Fruit fly (Drosophila melanogaster) whole organism, embryonic: Measurements from ENCODE around the gene Atg8b.

ENCODE experiments used
- Aef1 ChIP-seq: fragments of 200-800 bp; sonication (Bioruptor generic); IDR thresholded peaks from 3 replicates; pipeline ENCODE4 v1.3.6; 2022; ENCODE audit warnings: missing biosample characterization, missing genetic modification characterization
- CG10431 ChIP-seq: fragments of 200-800 bp; sonication (Bioruptor generic); optimal IDR thresholded peaks from 3 replicates; lab custom pipeline; 2018; ENCODE audit warnings: missing biosample characterization, mild to moderate bottlenecking, missing genetic modification characterization
- CG11093 ChIP-seq: fragments of 200-800 bp; sonication (Bioruptor generic); IDR thresholded peaks from 3 replicates; pipeline ENCODE4 v1.3.6; 2022; ENCODE audit warnings: missing biosample characterization, missing genetic modification characterization
- CG14710 ChIP-seq: fragments of 200-800 bp; sonication (Bioruptor generic); optimal IDR thresholded peaks from 3 replicates; lab custom pipeline; 2019; ENCODE audit warnings: missing biosample characterization, mild to moderate bottlenecking, missing genetic modification characterization, moderate library complexity
- CG17186 ChIP-seq: fragments of 200-800 bp; sonication (Bioruptor generic); optimal IDR thresholded peaks from 3 replicates; lab custom pipeline; 2017; ENCODE audit warnings: missing biosample characterization, missing genetic modification reagents, missing genetic modification characterization
- CG18599 ChIP-seq: fragments of 200-800 bp; sonication (Bioruptor generic); optimal IDR thresholded peaks from 3 replicates; lab custom pipeline; 2017; ENCODE audit warnings: missing biosample characterization, missing genetic modification characterization, mild to moderate bottlenecking, moderate library complexity, missing genetic modification reagents
- CG2712 ChIP-seq: fragments of 200-800 bp; optimal IDR thresholded peaks from 3 replicates; lab custom pipeline; 2019; ENCODE audit warnings: missing biosample characterization, mild to moderate bottlenecking, missing genetic modification characterization, moderate library complexity
- CG32772 ChIP-seq: fragments of 200-800 bp; sonication (Bioruptor generic); IDR thresholded peaks from 2 replicates; pipeline ENCODE4 v1.3.6; 2022; ENCODE audit warnings: missing biosample characterization, missing genetic modification characterization
- CG33213 ChIP-seq: fragments of 200-800 bp; sonication (Bioruptor generic); optimal IDR thresholded peaks from 3 replicates; lab custom pipeline; 2016; ENCODE audit warnings: missing biosample characterization, missing genetic modification characterization
- CG3407 ChIP-seq: fragments of 200-800 bp; sonication (Bioruptor generic); optimal IDR thresholded peaks from 2 replicates; lab custom pipeline; 2018; ENCODE audit warnings: missing biosample characterization, mild to moderate bottlenecking, missing genetic modification characterization
- CG4617 ChIP-seq: fragments of 200-800 bp; sonication (Bioruptor generic); optimal IDR thresholded peaks from 3 replicates; lab custom pipeline; 2016; ENCODE audit warnings: missing biosample characterization, missing genetic modification characterization, borderline replicate concordance
- CG6854 ChIP-seq: fragments of 200-800 bp; sonication (Bioruptor generic); optimal IDR thresholded peaks from 3 replicates; lab custom pipeline; 2017; ENCODE audit warnings: missing biosample characterization, mild to moderate bottlenecking, missing genetic modification characterization
- CG7556 ChIP-seq: fragments of 200-800 bp; sonication (Bioruptor generic); optimal IDR thresholded peaks from 2 replicates; lab custom pipeline; 2017; ENCODE audit warnings: missing biosample characterization, mild to moderate bottlenecking, missing genetic modification characterization
- CG8290 ChIP-seq, 3 experiments: fragments of 200-800 bp; sonication (Bioruptor generic); optimal IDR thresholded peaks; 2 replicates each; lab custom pipeline; 2016 to 2019; ENCODE audit warnings: missing biosample characterization in 3 of 3, missing genetic modification characterization in 3 of 3, mild to moderate bottlenecking in 2 of 3, moderate library complexity in 1 of 3
- CG8924 ChIP-seq: fragments of 200-800 bp; optimal IDR thresholded peaks from 3 replicates; lab custom pipeline; 2019; ENCODE audit warnings: missing biosample characterization, mild to moderate bottlenecking, missing genetic modification characterization, moderate library complexity
- CG9609 ChIP-seq: fragments of 200-800 bp; sonication (Bioruptor generic); optimal IDR thresholded peaks from 3 replicates; lab custom pipeline; 2016; ENCODE audit warnings: missing biosample characterization, missing genetic modification characterization
- CG9797 ChIP-seq: fragments of 200-800 bp; sonication (Bioruptor generic); optimal IDR thresholded peaks from 3 replicates; lab custom pipeline; 2018; ENCODE audit warnings: missing biosample characterization, mild to moderate bottlenecking, missing genetic modification characterization
- CHES-1-like ChIP-seq: fragments of 200-800 bp; sonication (Bioruptor generic); optimal IDR thresholded peaks from 2 replicates; lab custom pipeline; 2016; ENCODE audit warnings: missing biosample characterization, missing genetic modification characterization
- CoRest ChIP-seq: fragments of 200-800 bp; sonication (Bioruptor generic); optimal IDR thresholded peaks from 3 replicates; lab custom pipeline; 2018; ENCODE audit warnings: missing biosample characterization, mild to moderate bottlenecking, missing genetic modification characterization, moderate library complexity
- Dad ChIP-seq: fragments of 200-800 bp; sonication (Bioruptor generic); optimal IDR thresholded peaks from 3 replicates; lab custom pipeline; 2016; ENCODE audit warnings: missing biosample characterization, missing genetic modification characterization
- Dll ChIP-seq: fragments of 200-800 bp; sonication (Bioruptor generic); IDR thresholded peaks from 4 replicates; pipeline ENCODE4 v1.3.6; 2022; ENCODE audit warnings: missing biosample characterization, missing genetic modification characterization; ENCODE audit not compliant: partially characterized antibody
- Gug ChIP-seq: fragments of 200-800 bp; sonication (Bioruptor generic); IDR thresholded peaks from 4 replicates; pipeline ENCODE4 v1.3.6; 2022; ENCODE audit warnings: missing biosample characterization, missing genetic modification characterization
- H2.0 ChIP-seq: fragments of 200-800 bp; sonication (Bioruptor generic); IDR thresholded peaks from 2 replicates; pipeline ENCODE4 v1.3.6; 2022; ENCODE audit warnings: missing biosample characterization, missing genetic modification characterization
- Max ChIP-seq: fragments of 200-800 bp; sonication (Bioruptor generic); optimal IDR thresholded peaks from 2 replicates; lab custom pipeline; 2016; ENCODE audit warnings: missing biosample characterization, mild to moderate bottlenecking, missing genetic modification characterization
- Med ChIP-seq: fragments of 200-800 bp; sonication (Bioruptor generic); peaks from one replicate; lab custom pipeline; 2016; ENCODE audit warnings: missing biosample characterization, missing genetic modification characterization, mild to moderate bottlenecking, inconsistent platforms, moderate library complexity
- Meics ChIP-seq: fragments of 200-800 bp; sonication (Bioruptor generic); optimal IDR thresholded peaks from 2 replicates; lab custom pipeline; 2017; ENCODE audit warnings: missing biosample characterization, mild to moderate bottlenecking, missing genetic modification characterization
- Pdp1 ChIP-seq, 2 experiments: fragments of 200-800 bp; sonication (Bioruptor generic); optimal IDR thresholded peaks; 3 replicates each; lab custom pipeline; 2016; ENCODE audit warnings: missing biosample characterization in 2 of 2, missing genetic modification characterization in 2 of 2, mild to moderate bottlenecking in 1 of 2, moderate library complexity in 1 of 2
- Side ChIP-seq: fragments of 200-800 bp; sonication (Bioruptor generic); optimal IDR thresholded peaks from 2 replicates; lab custom pipeline; 2016; ENCODE audit warnings: missing biosample characterization, missing genetic modification characterization
- Xbp1 ChIP-seq: fragments of 200-800 bp; sonication (Bioruptor generic); optimal IDR thresholded peaks from 3 replicates; lab custom pipeline; 2016; ENCODE audit warnings: missing biosample characterization, mild to moderate bottlenecking, missing genetic modification characterization
- ap ChIP-seq: fragments of 200-800 bp; sonication (Bioruptor generic); IDR thresholded peaks from 2 replicates; pipeline ENCODE4 v1.3.6; 2022; ENCODE audit warnings: missing biosample characterization, missing genetic modification characterization
- bcd ChIP-seq: fragments of 200-800 bp; sonication (Bioruptor generic); optimal IDR thresholded peaks from 2 replicates; lab custom pipeline; 2017; ENCODE audit warnings: missing biosample characterization, mild to moderate bottlenecking, missing genetic modification characterization
- corto ChIP-seq: fragments of 200-800 bp; sonication (Bioruptor generic); optimal IDR thresholded peaks from 2 replicates; lab custom pipeline; 2016; ENCODE audit warnings: missing biosample characterization, mild to moderate bottlenecking, missing genetic modification characterization, moderate library complexity
- dati ChIP-seq: fragments of 200-800 bp; sonication (Bioruptor generic); IDR thresholded peaks from 2 replicates; pipeline ENCODE4 v1.3.6; 2022; ENCODE audit warnings: missing biosample characterization, missing genetic modification characterization
- dmrt11E ChIP-seq: fragments of 200-800 bp; sonication (Bioruptor generic); optimal IDR thresholded peaks from 3 replicates; lab custom pipeline; 2018; ENCODE audit warnings: missing biosample characterization, mild to moderate bottlenecking, missing genetic modification characterization, moderate library complexity
- dpn ChIP-seq, 2 experiments: fragments of 200-800 bp; sonication (Bioruptor generic); optimal IDR thresholded peaks; 3 replicates each; lab custom pipeline; 2016; ENCODE audit warnings: missing biosample characterization in 2 of 2, missing genetic modification characterization in 2 of 2
- ems ChIP-seq: fragments of 200-800 bp; sonication (Bioruptor generic); optimal IDR thresholded peaks from 3 replicates; lab custom pipeline; 2016; ENCODE audit warnings: missing biosample characterization, missing genetic modification characterization
- fd64A ChIP-seq: fragments of 200-800 bp; sonication (Bioruptor generic); optimal IDR thresholded peaks from 3 replicates; lab custom pipeline; 2018; ENCODE audit warnings: missing biosample characterization, mild to moderate bottlenecking, missing genetic modification characterization
- her ChIP-seq: fragments of 200-800 bp; sonication (Bioruptor generic); optimal IDR thresholded peaks from 2 replicates; lab custom pipeline; 2016; ENCODE audit warnings: missing biosample characterization, missing genetic modification characterization
- lmd ChIP-seq: fragments of 200-800 bp; sonication (Bioruptor generic); IDR thresholded peaks from 2 replicates; pipeline ENCODE4 v1.3.6; 2022; ENCODE audit warnings: missing biosample characterization, missing genetic modification characterization
- nmo ChIP-seq: fragments of 200-800 bp; sonication (Bioruptor generic); optimal IDR thresholded peaks from 2 replicates; lab custom pipeline; 2018; ENCODE audit warnings: missing biosample characterization, mild to moderate bottlenecking, missing genetic modification characterization, moderate library complexity
- oc ChIP-seq: fragments of 200-800 bp; sonication (Bioruptor generic); optimal IDR thresholded peaks from 2 replicates; lab custom pipeline; 2018; ENCODE audit warnings: missing biosample characterization, mild to moderate bottlenecking, missing genetic modification characterization, moderate library complexity
- phol ChIP-seq: fragments of 200-800 bp; sonication (Bioruptor generic); optimal IDR thresholded peaks from 3 replicates; lab custom pipeline; 2018; ENCODE audit warnings: missing biosample characterization, mild to moderate bottlenecking, missing genetic modification characterization, moderate library complexity
- pita ChIP-seq: fragments of 200-800 bp; sonication (Bioruptor generic); optimal IDR thresholded peaks from 2 replicates; lab custom pipeline; 2017; ENCODE audit warnings: missing biosample characterization, mild to moderate bottlenecking, missing genetic modification characterization
- psq ChIP-seq: fragments of 200-800 bp; sonication (Bioruptor generic); optimal IDR thresholded peaks from 2 replicates; lab custom pipeline; 2017; ENCODE audit warnings: missing biosample characterization, missing genetic modification characterization
- pzg ChIP-seq: fragments of 200-800 bp; sonication (Bioruptor generic); optimal IDR thresholded peaks from 3 replicates; lab custom pipeline; 2018; ENCODE audit warnings: missing biosample characterization, mild to moderate bottlenecking, missing genetic modification characterization, moderate library complexity
- stwl ChIP-seq: fragments of 200-800 bp; sonication (Bioruptor generic); optimal IDR thresholded peaks from 3 replicates; lab custom pipeline; 2018; ENCODE audit warnings: missing biosample characterization, mild to moderate bottlenecking, missing genetic modification characterization, moderate library complexity
- tll ChIP-seq, 2 experiments: fragments of 200-800 bp in 1 of 2; fragments of >200 bp in 1 of 2; sonication (Bioruptor generic) in 1 of 2; optimal IDR thresholded peaks; 2 replicates each; lab custom pipeline; 2017 to 2019; ENCODE audit warnings: missing biosample characterization in 2 of 2, missing genetic modification characterization in 2 of 2, mild to moderate bottlenecking in 1 of 2, moderate library complexity in 1 of 2
- trem ChIP-seq: fragments of 200-800 bp; optimal IDR thresholded peaks from 3 replicates; lab custom pipeline; 2019; ENCODE audit warnings: missing biosample characterization, mild to moderate bottlenecking, missing genetic modification characterization, moderate library complexity
- zen ChIP-seq: fragments of 200-800 bp; sonication (Bioruptor generic); optimal IDR thresholded peaks from 3 replicates; lab custom pipeline; 2018; ENCODE audit warnings: missing biosample characterization, mild to moderate bottlenecking, missing genetic modification characterization, moderate library complexity

The Atg8b gene

dm6 chr3R:17718051-17718693 is 6.7 kb downstream of the Atg8b start, which contains the start of gene osa (continued):
- TF ChIP-seq CG6854: no peak
- TF ChIP-seq nmo (GFP tag; lab: Kevin White, UChicago): peak; percentile 64
- TF ChIP-seq Meics (GFP tag; lab: Kevin White, UChicago): peak; percentile 10
- no peak for TF ChIP-seq H2.0
- TF ChIP-seq Xbp1 (GFP tag; lab: Kevin White, UChicago): peak; percentile 12
- no peak for TF ChIP-seq zen (tag; lab: Kevin White, UChicago)
- TF ChIP-seq oc (tag; lab: Kevin White, UChicago): peak; percentile 7
- peak in 1 of 2 experiments; percentile 2 for TF ChIP-seq Pdp1 (GFP tag; optimal IDR thresholded peaks at IDR 0.05; lab: Kevin White, UChicago)
- peak; percentile 52 for TF ChIP-seq CG9797 (GFP tag; lab: Kevin White, UChicago)
- TF ChIP-seq CG17186: peak; percentile 75
- TF ChIP-seq CG32772: no peak
- peak; percentile 8 for TF ChIP-seq Dad (GFP tag; lab: Kevin White, UChicago)
- no peak for TF ChIP-seq ems (GFP tag; lab: Kevin White, UChicago)
- peak; percentile 6 for TF ChIP-seq dmrt11E (tag; lab: Kevin White, UChicago)
- TF ChIP-seq CG8290 (GFP tag; optimal IDR thresholded peaks at IDR 0.05; lab: Kevin White, UChicago): peak; percentile 51
- no peak for TF ChIP-seq CG8290 (tag; optimal IDR thresholded peaks at IDR 0.05; lab: Kevin White, UChicago)
- TF ChIP-seq phol (tag; lab: Kevin White, UChicago): peak; percentile 100
- TF ChIP-seq CG2712: peak; percentile 25
- TF ChIP-seq CG8924 (tag; lab: Kevin White, UChicago): peak; percentile 30
- no peak for TF ChIP-seq tll (GFP tag; optimal IDR thresholded peaks at IDR 0.05; lab: Kevin White, UChicago)
- TF ChIP-seq CG10431 (GFP tag; lab: Kevin White, UChicago): no peak
- TF ChIP-seq dati (GFP tag; lab: Robert Waterston, UW): no peak
- TF ChIP-seq Dll (GFP tag; lab: Robert Waterston, UW): no peak
- TF ChIP-seq pita: no peak
- peak; percentile 83 for TF ChIP-seq pzg
- no peak for TF ChIP-seq ap (GFP tag; lab: Robert Waterston, UW)
- TF ChIP-seq Side (GFP tag; lab: Kevin White, UChicago): no peak
- peak; percentile 28 for TF ChIP-seq bcd (GFP tag; lab: Kevin White, UChicago)
- no peak for TF ChIP-seq fd64A (GFP tag; lab: Kevin White, UChicago)
- no peak for TF ChIP-seq lmd (GFP tag; lab: Robert Waterston, UW)
- peak; percentile 43 for TF ChIP-seq CG4617 (GFP tag; lab: Kevin White, UChicago)
- TF ChIP-seq stwl (tag; lab: Kevin White, UChicago): peak; percentile 64
- no peak for TF ChIP-seq CG11093 (GFP tag; lab: Robert Waterston, UW)
- TF ChIP-seq Max (GFP tag; lab: Kevin White, UChicago): peak; percentile 33
- TF ChIP-seq dpn (GFP tag; optimal IDR thresholded peaks at IDR 0.05; lab: Kevin White, UChicago): peak in 1 of 2 experiments; percentile 4
- TF ChIP-seq CG18599 (GFP tag; lab: Kevin White, UChicago): no peak
- TF ChIP-seq CG7556 (GFP tag; lab: Kevin White, UChicago): no peak
- TF ChIP-seq CG9609 (GFP tag; lab: Kevin White, UChicago): peak; percentile 9
- peak; percentile 23 for TF ChIP-seq corto
- peak; percentile 98 for TF ChIP-seq her (GFP tag; lab: Kevin White, UChicago)
- peak; percentile 41 for TF ChIP-seq CHES-1-like
- peak; percentile 50 for TF ChIP-seq CoRest
- TF ChIP-seq CG33213 (GFP tag; lab: Kevin White, UChicago): peak; percentile 22
- TF ChIP-seq Gug: peak; percentile 62; the same call in 2 of the 4 replicates
- TF ChIP-seq Aef1 (GFP tag; lab: Robert Waterston, UW): no peak
- TF ChIP-seq psq (GFP tag; lab: Kevin White, UChicago): no peak
- TF ChIP-seq CG14710 (tag; lab: Kevin White, UChicago): peak; percentile 57
- peak; percentile 53 for TF ChIP-seq trem
- peak; percentile 85 for TF ChIP-seq Med (GFP tag; lab: Kevin White, UChicago)
- no peak for TF ChIP-seq CG3407 (GFP tag; lab: Kevin White, UChicago)
